Worm (Caenorhabditis elegans): ENCODE data around the gene npr-24.

- TF ChIP-seq sptf-1 (tag; optimal IDR thresholded peaks at IDR 0.05), result no peak
- no peak for TF ChIP-seq lsy-2 (tag; optimal IDR thresholded peaks at IDR 0.05)
- no peak for TF ChIP-seq nhr-28 (tag; optimal IDR thresholded peaks at IDR 0.05)
- no peak for TF ChIP-seq unc-62 (GFP tag; optimal IDR thresholded peaks at IDR 0.05)
- no peak for TF ChIP-seq unc-39 (tag; optimal IDR thresholded peaks at IDR 0.05)
- TF ChIP-seq elt-3 (tag; optimal IDR thresholded peaks at IDR 0.05), result no peak
- TF ChIP-seq tbx-8 (GFP tag; optimal IDR thresholded peaks at IDR 0.05), result no peak
- TF ChIP-seq snpc-4 (tag; optimal IDR thresholded peaks at IDR 0.05), result no peak
- no peak for TF ChIP-seq ztf-11 (tag; optimal IDR thresholded peaks at IDR 0.05)
- no peak for TF ChIP-seq mep-1 (tag; optimal IDR thresholded peaks at IDR 0.05)
- no peak for TF ChIP-seq ces-1 (GFP tag; optimal IDR thresholded peaks at IDR 0.05)
- no peak for TF ChIP-seq elt-1 (tag; optimal IDR thresholded peaks at IDR 0.05; ENCODE audit: borderline replicate concordance, insufficient read depth)
Measured at ce11 chrX:17438386-17438785, 48.2 kb downstream of the npr-24 start, which contains the start of gene C36E6.8.
